Fruit fly (Drosophila melanogaster) whole organism, adult: Measurements from ENCODE around the gene edin.

Experiments
- CG11617 ChIP-seq: fragments of 200-800 bp; sonication (Bioruptor generic); optimal IDR thresholded peaks from 2 replicates; lab custom pipeline; 2017; ENCODE audit warnings: mild to moderate bottlenecking, missing biosample characterization, missing genetic modification reagents, missing genetic modification characterization
- CG12768 ChIP-seq: fragments of 200-800 bp; sonication (Bioruptor generic); optimal IDR thresholded peaks from 2 replicates; lab custom pipeline; 2017; ENCODE audit warnings: missing biosample characterization, missing genetic modification characterization, mild to moderate bottlenecking, moderate library complexity, missing genetic modification reagents
- CG14711 ChIP-seq: fragments of 200-800 bp; sonication (Bioruptor generic); optimal IDR thresholded peaks from 2 replicates; lab custom pipeline; 2018; ENCODE audit warnings: missing biosample characterization, mild to moderate bottlenecking, missing genetic modification characterization, moderate library complexity
- CG1620 ChIP-seq: fragments of 200-800 bp; sonication (Bioruptor generic); optimal IDR thresholded peaks from 2 replicates; lab custom pipeline; 2016; ENCODE audit warnings: missing biosample characterization, missing genetic modification characterization
- CG33017 ChIP-seq: fragments of 200-800 bp; sonication (Bioruptor generic); optimal IDR thresholded peaks from 2 replicates; lab custom pipeline; 2018; ENCODE audit warnings: missing biosample characterization, mild to moderate bottlenecking, missing genetic modification characterization, moderate library complexity
- CG5204 ChIP-seq: fragments of 200-800 bp; sonication (Bioruptor generic); optimal IDR thresholded peaks from 2 replicates; lab custom pipeline; 2016; ENCODE audit warnings: missing biosample characterization, missing genetic modification characterization
- CG7045 ChIP-seq: fragments of 200-800 bp; sonication (Bioruptor generic); optimal IDR thresholded peaks from 2 replicates; lab custom pipeline; 2017; ENCODE audit warnings: missing biosample characterization, mild to moderate bottlenecking, missing genetic modification characterization
- CG7101 ChIP-seq: fragments of 200-800 bp; sonication (Bioruptor generic); optimal IDR thresholded peaks from 2 replicates; lab custom pipeline; 2018; ENCODE audit warnings: missing biosample characterization, mild to moderate bottlenecking, missing genetic modification characterization, moderate library complexity
- Clk ChIP-seq: fragments of 200-800 bp; sonication (Bioruptor generic); optimal IDR thresholded peaks from 2 replicates; lab custom pipeline; 2017; ENCODE audit warnings: missing biosample characterization, missing genetic modification characterization
- Crg-1 ChIP-seq: fragments of 200-800 bp; sonication (Bioruptor generic); optimal IDR thresholded peaks from 2 replicates; lab custom pipeline; 2016; ENCODE audit warnings: missing biosample characterization, missing genetic modification characterization
- Hr96 ChIP-seq: fragments of 200-800 bp; sonication (Bioruptor generic); optimal IDR thresholded peaks from 2 replicates; lab custom pipeline; 2016; ENCODE audit warnings: missing biosample characterization, missing genetic modification characterization
- Mnt ChIP-seq: fragments of 200-800 bp; sonication (Bioruptor generic); optimal IDR thresholded peaks from 2 replicates; lab custom pipeline; 2016; ENCODE audit warnings: missing biosample characterization, mild to moderate bottlenecking, missing genetic modification characterization
- bab1 ChIP-seq: fragments of 200-800 bp; sonication (Bioruptor generic); optimal IDR thresholded peaks from 3 replicates; lab custom pipeline; 2019; ENCODE audit warnings: missing biosample characterization, mild to moderate bottlenecking, missing genetic modification characterization, moderate library complexity
- cic ChIP-seq: fragments of 200-800 bp; sonication (Bioruptor generic); optimal IDR thresholded peaks from 2 replicates; lab custom pipeline; 2017; ENCODE audit warnings: missing biosample characterization, mild to moderate bottlenecking, missing genetic modification characterization, moderate library complexity
- cnc ChIP-seq, 2 experiments: fragments of >200 bp; optimal IDR thresholded peaks; 2 replicates each; lab custom pipeline; 2017
- kay ChIP-seq: fragments of 200-800 bp; sonication (Bioruptor generic); peaks from one replicate; lab custom pipeline; 2016; ENCODE audit warnings: missing biosample characterization, missing genetic modification characterization, borderline replicate concordance
- ovo ChIP-seq: fragments of 200-800 bp; sonication (Bioruptor generic); optimal IDR thresholded peaks from 2 replicates; lab custom pipeline; 2016; ENCODE audit warnings: missing biosample characterization, missing genetic modification characterization
- pad ChIP-seq: fragments of 200-800 bp; sonication (Bioruptor generic); optimal IDR thresholded peaks from 3 replicates; lab custom pipeline; 2017; ENCODE audit warnings: missing biosample characterization, missing genetic modification characterization, mild to moderate bottlenecking, moderate library complexity, missing genetic modification reagents
- tj ChIP-seq: fragments of 200-800 bp; sonication (Bioruptor generic); optimal IDR thresholded peaks from 3 replicates; lab custom pipeline; 2017; ENCODE audit warnings: missing biosample characterization, mild to moderate bottlenecking, missing genetic modification characterization, moderate library complexity
- toe ChIP-seq: fragments of 200-800 bp; sonication (Bioruptor generic); optimal IDR thresholded peaks from 2 replicates; lab custom pipeline; 2016; ENCODE audit warnings: missing biosample characterization, missing genetic modification characterization

The edin gene

dm6 chr3L:17496871-17497492 is 2.3 kb downstream of the edin start:
- TF ChIP-seq cic (GFP tag; lab: Kevin White, UChicago) = no peak
- no peak for TF ChIP-seq CG33017 (tag; lab: Kevin White, UChicago)
- TF ChIP-seq CG11617 (GFP tag; lab: Kevin White, UChicago) = no peak

dm6 chr3L:17497969-17498368 is 3.3 kb downstream of the edin start:
- TF ChIP-seq Hr96 (GFP tag; lab: Kevin White, UChicago) (no peak), bab1 (GFP tag; lab: Kevin White, UChicago) (no peak), tj (GFP tag; lab: Kevin White, UChicago) (no peak), kay (GFP tag; lab: Kevin White, UChicago) (no peak), CG1620 (GFP tag; lab: Kevin White, UChicago) (no peak), CG7101 (tag; lab: Kevin White, UChicago) (no peak), CG14711 (tag; lab: Kevin White, UChicago) (no peak), CG7045 (no peak), Mnt (GFP tag; lab: Kevin White, UChicago) (no peak), CG11617 (GFP tag; lab: Kevin White, UChicago) (no peak), cnc (optimal IDR thresholded peaks at IDR 0.05; lab: Kevin White, UChicago) (no peak), toe (no peak), ovo (no peak), CG12768 (GFP tag; lab: Kevin White, UChicago) (no peak), cic (GFP tag; lab: Kevin White, UChicago) (no peak), Crg-1 (GFP tag; lab: Kevin White, UChicago) (no peak)

- TF ChIP-seq CG7101 (tag; lab: Kevin White, UChicago) = no peak
- TF ChIP-seq CG33017 (tag; lab: Kevin White, UChicago) = no peak
- no peak for TF ChIP-seq Hr96 (GFP tag; lab: Kevin White, UChicago)
These were observed 4.5 kb downstream of the edin start for dm6 chr3L:17498952-17499710.

- peak; percentile 20 for TF ChIP-seq kay (GFP tag; lab: Kevin White, UChicago)
- no peak for TF ChIP-seq Hr96 (GFP tag; lab: Kevin White, UChicago)
- peak; percentile 15 for TF ChIP-seq tj (GFP tag; lab: Kevin White, UChicago)
These were observed 5.8 kb downstream of the edin start for dm6 chr3L:17500315-17500985.

DNA sequence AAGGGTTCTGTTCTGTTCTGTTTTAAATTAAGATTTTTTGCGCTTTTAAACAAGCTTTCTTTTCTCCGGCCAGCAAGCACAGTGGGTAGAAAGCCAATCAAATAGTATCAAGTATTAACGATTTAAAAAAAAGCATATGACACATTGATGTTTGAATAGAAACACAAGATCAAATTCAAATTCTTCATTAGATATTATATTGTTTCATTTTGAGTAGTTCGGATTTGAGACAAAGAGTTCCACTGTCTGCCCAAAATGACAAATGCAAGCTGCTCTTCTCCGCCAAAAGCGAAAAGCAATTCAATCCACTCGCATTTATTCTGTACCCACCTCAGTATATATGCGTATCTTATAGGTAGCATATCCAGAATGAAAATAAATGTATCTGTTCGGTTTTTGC is 7.6 kb downstream of the edin start:
- TF ChIP-seq CG7101 (tag; lab: Kevin White, UChicago) = no peak
- TF ChIP-seq tj (GFP tag; lab: Kevin White, UChicago) = no peak
- TF ChIP-seq CG11617 (GFP tag; lab: Kevin White, UChicago) = no peak
- TF ChIP-seq CG5204 (GFP tag; lab: Kevin White, UChicago) = no peak
- no peak for TF ChIP-seq Crg-1 (GFP tag; lab: Kevin White, UChicago)
- no peak for TF ChIP-seq pad (GFP tag; lab: Kevin White, UChicago)
- TF ChIP-seq toe = no peak
- no peak for TF ChIP-seq Hr96 (GFP tag; lab: Kevin White, UChicago)

DNA sequence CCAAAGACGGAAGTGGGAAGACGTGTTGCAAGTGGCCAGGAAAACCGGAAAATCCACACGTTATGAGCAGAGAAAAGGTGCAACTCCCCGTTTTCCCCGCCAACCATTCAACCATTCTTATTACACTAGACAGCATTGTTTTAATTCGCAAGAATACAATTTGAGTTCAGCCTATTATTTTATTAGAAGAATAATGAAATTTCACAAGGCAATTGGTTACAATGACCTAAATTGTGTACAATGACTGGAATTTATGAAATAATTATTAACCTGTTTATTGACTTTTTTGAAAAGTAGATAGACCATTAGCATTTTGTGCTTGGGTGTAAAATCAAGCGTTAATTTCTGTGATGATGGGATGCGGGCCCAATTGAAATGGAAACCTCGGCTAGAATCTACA is 9.9 kb downstream of the edin start:
- no peak for TF ChIP-seq CG7045
- TF ChIP-seq bab1 (GFP tag; lab: Kevin White, UChicago) = no peak
- TF ChIP-seq ovo = no peak
- TF ChIP-seq CG33017 (tag; lab: Kevin White, UChicago) = no peak
- TF ChIP-seq Hr96 (GFP tag; lab: Kevin White, UChicago) = no peak
- no peak for TF ChIP-seq CG12768 (GFP tag; lab: Kevin White, UChicago)
- no peak for TF ChIP-seq cnc (optimal IDR thresholded peaks at IDR 0.05; lab: Kevin White, UChicago)
- no peak for TF ChIP-seq tj (GFP tag; lab: Kevin White, UChicago)
- no peak for TF ChIP-seq Clk (GFP tag; lab: Kevin White, UChicago)
- TF ChIP-seq Mnt (GFP tag; lab: Kevin White, UChicago) = no peak
- no peak for TF ChIP-seq CG14711 (tag; lab: Kevin White, UChicago)
- TF ChIP-seq kay (GFP tag; lab: Kevin White, UChicago) = no peak
- TF ChIP-seq toe = no peak
- TF ChIP-seq cic (GFP tag; lab: Kevin White, UChicago) = no peak
- TF ChIP-seq CG1620 (GFP tag; lab: Kevin White, UChicago) = no peak
- no peak for TF ChIP-seq CG7101 (tag; lab: Kevin White, UChicago)
- TF ChIP-seq CG11617 (GFP tag; lab: Kevin White, UChicago) = no peak
- no peak for TF ChIP-seq Crg-1 (GFP tag; lab: Kevin White, UChicago)
- no peak for TF ChIP-seq pad (GFP tag; lab: Kevin White, UChicago)
